Fruit fly (Drosophila melanogaster): Measurements from ENCODE around the gene CG43694.

dm6 chr3R:23431355-23431754 is 5.5 kb upstream of the CG43694 start:
- no peak for TF ChIP-seq Hr39 (GFP tag; optimal IDR thresholded peaks at IDR 0.05)
- no peak for TF ChIP-seq CG9139 (GFP tag; optimal IDR thresholded peaks at IDR 0.05)
- TF ChIP-seq Lpt (GFP tag; optimal IDR thresholded peaks at IDR 0.05), result no peak
- TF ChIP-seq dac (GFP tag; optimal IDR thresholded peaks at IDR 0.05), result no peak
- no peak for TF ChIP-seq fd85E (GFP tag; optimal IDR thresholded peaks at IDR 0.05)
- no peak for TF ChIP-seq CG6808 (GFP tag; optimal IDR thresholded peaks at IDR 0.05)

Data from whole organism, prepupa.